Comparison of ENCODE assay signal across 2 fruit fly cellular contexts in the genomic region with DNA sequence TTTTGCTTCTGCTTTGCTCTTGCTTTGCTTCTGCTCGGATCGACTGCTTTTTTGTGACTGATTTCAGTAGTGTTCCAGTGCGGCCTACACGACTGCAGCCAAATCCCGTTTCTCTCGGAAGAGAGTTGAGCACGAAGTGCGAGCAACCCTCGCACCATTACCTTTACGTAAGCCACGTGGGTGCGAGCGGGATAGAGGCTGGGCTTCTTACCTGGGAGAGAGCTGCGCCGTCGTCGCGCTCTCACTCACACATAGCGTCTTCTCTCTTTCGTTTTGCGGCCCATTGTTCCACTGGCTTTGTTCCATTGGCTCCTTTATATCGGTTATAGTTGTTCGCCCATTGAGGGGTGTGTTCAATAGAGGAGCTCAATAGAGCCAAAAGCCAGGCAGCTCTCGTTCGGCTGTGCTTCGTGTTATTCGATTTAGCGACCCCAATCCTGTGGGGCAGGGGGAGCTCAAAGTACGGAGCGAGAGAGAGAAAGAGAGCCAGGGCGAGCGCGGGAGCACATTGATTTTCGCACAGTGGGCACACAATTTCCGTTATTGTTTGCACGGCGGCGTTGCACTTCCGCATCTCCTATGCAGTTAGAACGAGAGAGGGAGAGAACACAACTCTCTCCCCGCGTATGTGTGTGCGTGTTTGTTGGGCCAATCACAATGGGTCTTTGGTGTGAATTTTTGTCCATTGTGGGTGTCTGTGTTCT.
TF ChIP-seq lines count a peak whose summit lies in the region.

No protein-coding gene starts in this region.

TF ChIP-seq in whole organism, embryonic, 481 proteins besides CTCF, POLR2A, EP300 and RAD21 (continued from another document and continues in another):
- TF ChIP-seq abd-A (tag; optimal IDR thresholded peaks at IDR 0.05; lab: Kevin White, UChicago) = no peak
- TF ChIP-seq gfzf (GFP tag; optimal IDR thresholded peaks at IDR 0.05; lab: Kevin White, UChicago) = no peak
- TF ChIP-seq cg (GFP tag; optimal IDR thresholded peaks at IDR 0.05; lab: Kevin White, UChicago) = peak; percentile 84
- TF ChIP-seq bsh (GFP tag; optimal IDR thresholded peaks at IDR 0.05; lab: Kevin White, UChicago) = peak in 1 of 2 experiments; percentile 24
- TF ChIP-seq Nf-YA (GFP tag; IDR thresholded peaks at IDR 0.05; lab: Robert Waterston, UW) = peak; percentile 87
- TF ChIP-seq Elba2 (GFP tag; optimal IDR thresholded peaks at IDR 0.05; lab: Kevin White, UChicago) = peak; percentile 9
- TF ChIP-seq Deaf1 (tag; optimal IDR thresholded peaks at IDR 0.05; lab: Kevin White, UChicago) = peak; percentile 98
- TF ChIP-seq tna (GFP tag; IDR thresholded peaks at IDR 0.05; lab: Robert Waterston, UW; ENCODE audit: partially characterized antibody) = no peak
- peak; percentile 34; the same call in 1 of the 3 replicates for TF ChIP-seq so (GFP tag; IDR thresholded peaks at IDR 0.05; lab: Robert Waterston, UW)
- TF ChIP-seq CG12769 (tag; optimal IDR thresholded peaks at IDR 0.05; lab: Kevin White, UChicago) = peak; percentile 9
- no peak for TF ChIP-seq CG10274 (GFP tag; optimal IDR thresholded peaks at IDR 0.05; lab: Kevin White, UChicago)
- TF ChIP-seq insv (GFP tag; optimal IDR thresholded peaks at IDR 0.05; lab: Kevin White, UChicago) = peak in 1 of 2 experiments; percentile 37
- TF ChIP-seq Eip74EF (GFP tag; optimal IDR thresholded peaks at IDR 0.05; lab: Kevin White, UChicago) = peak in 1 of 2 experiments; percentile 50
- TF ChIP-seq Dll (GFP tag; IDR thresholded peaks at IDR 0.05; lab: Robert Waterston, UW; ENCODE audit: partially characterized antibody) = 0 out of 4 replicates have a peak, but pooled peaks have one; percentile 35
- peak; percentile 1 for TF ChIP-seq Side (GFP tag; optimal IDR thresholded peaks at IDR 0.05; lab: Kevin White, UChicago)
- peak; percentile 19; the same call in 1 of the 3 replicates for TF ChIP-seq CG34224 (GFP tag; IDR thresholded peaks at IDR 0.05; lab: Robert Waterston, UW; ENCODE audit: partially characterized antibody)
- no peak for TF ChIP-seq CG5245 (GFP tag; optimal IDR thresholded peaks at IDR 0.05; lab: Kevin White, UChicago)
- TF ChIP-seq onecut (GFP tag; IDR thresholded peaks at IDR 0.05; lab: Robert Waterston, UW) = peak; percentile 35; the same call in 1 of the 2 replicates
- TF ChIP-seq Drgx (GFP tag; IDR thresholded peaks at IDR 0.05; lab: Robert Waterston, UW) = 0 out of 2 replicates have a peak, but pooled peaks have one; percentile 14
- peak; percentile 41 for TF ChIP-seq kni (GFP tag; optimal IDR thresholded peaks at IDR 0.05; lab: Kevin White, UChicago)
- peak; percentile 100 for TF ChIP-seq Nf-YB (GFP tag; optimal IDR thresholded peaks at IDR 0.05; lab: Kevin White, UChicago)
- TF ChIP-seq pfk (GFP tag; optimal IDR thresholded peaks at IDR 0.05; lab: Kevin White, UChicago) = peak; percentile 29
- peak; percentile 51 for TF ChIP-seq jing (GFP tag; optimal IDR thresholded peaks at IDR 0.05; lab: Kevin White, UChicago)
- peak; percentile 32; the same call in 1 of the 3 replicates for TF ChIP-seq Opbp (GFP tag; IDR thresholded peaks at IDR 0.05; lab: Robert Waterston, UW; ENCODE audit: partially characterized antibody)
- peak; percentile 38 for TF ChIP-seq yki (optimal IDR thresholded peaks at IDR 0.05; lab: Kevin White, UChicago)
- TF ChIP-seq CG8924 (tag; optimal IDR thresholded peaks at IDR 0.05; lab: Kevin White, UChicago) = peak; percentile 6
- peak; percentile 87 for TF ChIP-seq ewg (GFP tag; optimal IDR thresholded peaks at IDR 0.05; lab: Kevin White, UChicago)
- peak; percentile 92 for TF ChIP-seq seq (GFP tag; IDR thresholded peaks at IDR 0.05; lab: Robert Waterston, UW)
- TF ChIP-seq CG17829 (tag; optimal IDR thresholded peaks at IDR 0.05; lab: Kevin White, UChicago) = peak; percentile 59
- peak; percentile 44 for TF ChIP-seq CG4707 (GFP tag; optimal IDR thresholded peaks at IDR 0.05; lab: Kevin White, UChicago)
- TF ChIP-seq CG8478 (optimal IDR thresholded peaks at IDR 0.05; lab: Kevin White, UChicago) = peak; percentile 95
- no peak for TF ChIP-seq Dek (tag; optimal IDR thresholded peaks at IDR 0.05; lab: Kevin White, UChicago)
- no peak for TF ChIP-seq tx (GFP tag; optimal IDR thresholded peaks at IDR 0.05; lab: Kevin White, UChicago)
- peak; percentile 84 to 85 for TF ChIP-seq Trl (optimal IDR thresholded peaks at IDR 0.05; lab: Kevin White, UChicago)
- TF ChIP-seq Trl (GFP tag; optimal IDR thresholded peaks at IDR 0.05; lab: Kevin White, UChicago) = peak; percentile 60
- TF ChIP-seq Pdp1 (GFP tag; optimal IDR thresholded peaks at IDR 0.05; lab: Kevin White, UChicago) = peak in 1 of 2 experiments; percentile 91
- peak; percentile 70; the same call in 2 of the 3 replicates for TF ChIP-seq zen2 (GFP tag; IDR thresholded peaks at IDR 0.05; lab: Robert Waterston, UW; ENCODE audit: partially characterized antibody)
- no peak for TF ChIP-seq rib (GFP tag; IDR thresholded peaks at IDR 0.05; lab: Robert Waterston, UW)
- TF ChIP-seq zen (tag; optimal IDR thresholded peaks at IDR 0.05; lab: Kevin White, UChicago) = peak; percentile 2
- TF ChIP-seq tap (tag; optimal IDR thresholded peaks at IDR 0.05; lab: Kevin White, UChicago) = no peak
- TF ChIP-seq tll (GFP tag; optimal IDR thresholded peaks at IDR 0.05; lab: Kevin White, UChicago) = peak; percentile 23 to 53
- peak; percentile 97 for TF ChIP-seq CG10321 (GFP tag; IDR thresholded peaks at IDR 0.05; lab: Robert Waterston, UW)
- TF ChIP-seq CG15479 (GFP tag; optimal IDR thresholded peaks at IDR 0.05; lab: Kevin White, UChicago) = no peak
- peak; percentile 37; the same call in 1 of the 2 replicates for TF ChIP-seq crol (GFP tag; IDR thresholded peaks at IDR 0.05; lab: Robert Waterston, UW)
- TF ChIP-seq Nf-YC (tag; optimal IDR thresholded peaks at IDR 0.05; lab: Kevin White, UChicago) = peak; percentile 99
- TF ChIP-seq scrt (GFP tag; optimal IDR thresholded peaks at IDR 0.05; lab: Kevin White, UChicago) = no peak
- peak; percentile 83; the same call in 2 of the 4 replicates for TF ChIP-seq chinmo (GFP tag; IDR thresholded peaks at IDR 0.05; lab: Robert Waterston, UW; ENCODE audit: partially characterized antibody)
- peak; percentile 99 for TF ChIP-seq CG1832 (GFP tag; optimal IDR thresholded peaks at IDR 0.05; lab: Kevin White, UChicago)
- 0 out of 2 replicates have a peak, but pooled peaks have one; percentile 5 for TF ChIP-seq CG8765 (GFP tag; IDR thresholded peaks at IDR 0.05; lab: Robert Waterston, UW)
- no peak for TF ChIP-seq CG1602 (GFP tag; optimal IDR thresholded peaks at IDR 0.05; lab: Kevin White, UChicago)
- TF ChIP-seq D (optimal IDR thresholded peaks at IDR 0.05; lab: Kevin White, UChicago) = peak; percentile 100
- peak; percentile 98 for TF ChIP-seq D (GFP tag; optimal IDR thresholded peaks at IDR 0.05; lab: Kevin White, UChicago)
- TF ChIP-seq zf30C (GFP tag; optimal IDR thresholded peaks at IDR 0.05; lab: Kevin White, UChicago) = no peak
- TF ChIP-seq Scr (GFP tag; IDR thresholded peaks at IDR 0.05; lab: Robert Waterston, UW; ENCODE audit: partially characterized antibody) = peak; percentile 33; the same call in 1 of the 2 replicates
- peak; percentile 79 for TF ChIP-seq pros (GFP tag; optimal IDR thresholded peaks at IDR 0.05; lab: Kevin White, UChicago)
- peak; percentile 58 for TF ChIP-seq CoRest (tag; optimal IDR thresholded peaks at IDR 0.05; lab: Kevin White, UChicago)
- TF ChIP-seq sisA (GFP tag; IDR thresholded peaks at IDR 0.05; lab: Robert Waterston, UW) = no peak

TF ChIP-seq in whole organism, pupa, 21 proteins besides CTCF, POLR2A, EP300 and RAD21 (continued from another document):
- TF ChIP-seq Pif1B (GFP tag; optimal IDR thresholded peaks at IDR 0.05; lab: Kevin White, UChicago) = no peak
